Fruit fly (Drosophila melanogaster) whole organism, pupa: ENCODE measurements around the gene IRSp53.
A peak's percentile ranks its signal among the peaks of the same experiment; 100 is the strongest.

Experiments
- CG10348 ChIP-seq: fragments of 200-800 bp; sonication (Bioruptor generic); IDR thresholded peaks from 2 replicates; pipeline ENCODE4 v1.3.6; 2022; ENCODE audit warnings: missing biosample characterization, missing genetic modification characterization
- CG12605 ChIP-seq: fragments of 200-800 bp; sonication (Bioruptor generic); IDR thresholded peaks from 2 replicates; pipeline ENCODE4 v1.3.6; 2022; ENCODE audit warnings: missing biosample characterization, missing genetic modification characterization
- CG13204 ChIP-seq: fragments of 200-800 bp; sonication (Bioruptor generic); optimal IDR thresholded peaks from 2 replicates; lab custom pipeline; 2018; ENCODE audit warnings: missing biosample characterization, mild to moderate bottlenecking, missing genetic modification characterization, moderate library complexity
- CG14655 ChIP-seq: fragments of 200-800 bp; sonication (Bioruptor generic); optimal IDR thresholded peaks from 3 replicates; lab custom pipeline; 2017; ENCODE audit warnings: mild to moderate bottlenecking, missing biosample characterization, missing genetic modification reagents, missing genetic modification characterization
- CG15710 ChIP-seq: fragments of 200-800 bp; sonication (Bioruptor generic); optimal IDR thresholded peaks from 2 replicates; lab custom pipeline; 2018; ENCODE audit warnings: missing biosample characterization, mild to moderate bottlenecking, missing genetic modification characterization, moderate library complexity
- CG17806 ChIP-seq: fragments of 200-800 bp; sonication (Bioruptor generic); optimal IDR thresholded peaks from 2 replicates; lab custom pipeline; 2018; ENCODE audit warnings: missing biosample characterization, mild to moderate bottlenecking, missing genetic modification characterization, moderate library complexity
- CG32121 ChIP-seq: fragments of 200-800 bp; sonication (Bioruptor generic); IDR thresholded peaks from 2 replicates; pipeline ENCODE4 v1.3.6; 2022; ENCODE audit warnings: missing biosample characterization, missing genetic modification characterization
- CG34367 ChIP-seq: fragments of 200-800 bp; sonication (Bioruptor generic); optimal IDR thresholded peaks from 2 replicates; lab custom pipeline; 2018; ENCODE audit warnings: missing biosample characterization, mild to moderate bottlenecking, missing genetic modification characterization
- CG4496 ChIP-seq: fragments of 200-800 bp; sonication (Bioruptor generic); IDR thresholded peaks from 3 replicates; pipeline ENCODE4 v1.3.6; 2022; ENCODE audit warnings: missing biosample characterization, missing genetic modification characterization
- CG8159 ChIP-seq: fragments of 200-800 bp; sonication (Bioruptor generic); optimal IDR thresholded peaks from 3 replicates; lab custom pipeline; 2018; ENCODE audit warnings: missing biosample characterization, mild to moderate bottlenecking, missing genetic modification characterization, moderate library complexity
- CG8301 ChIP-seq: fragments of 200-800 bp; sonication (Bioruptor generic); optimal IDR thresholded peaks from 2 replicates; lab custom pipeline; 2018; ENCODE audit warnings: missing biosample characterization, mild to moderate bottlenecking, missing genetic modification characterization
- CG9948 ChIP-seq: fragments of 200-800 bp; sonication (Bioruptor generic); optimal IDR thresholded peaks from 2 replicates; lab custom pipeline; 2018; ENCODE audit warnings: missing biosample characterization, mild to moderate bottlenecking, missing genetic modification characterization, moderate library complexity
- D1 ChIP-seq: fragments of 200-800 bp; sonication (Bioruptor generic); optimal IDR thresholded peaks from 2 replicates; lab custom pipeline; 2018; ENCODE audit warnings: missing biosample characterization, mild to moderate bottlenecking, missing genetic modification characterization, moderate library complexity
- EcR ChIP-seq: fragments of 200-800 bp; sonication (Bioruptor generic); optimal IDR thresholded peaks from 3 replicates; lab custom pipeline; 2019; ENCODE audit warnings: missing biosample characterization, missing genetic modification characterization, mild to moderate bottlenecking, moderate library complexity, missing genetic modification reagents
- Ets98B ChIP-seq: fragments of 200-800 bp; sonication (Bioruptor generic); IDR thresholded peaks from 2 replicates; pipeline ENCODE4 v1.3.6; 2022; ENCODE audit warnings: missing biosample characterization, missing genetic modification characterization
- Pif1A ChIP-seq: fragments of 200-800 bp; sonication (Bioruptor generic); optimal IDR thresholded peaks from 3 replicates; lab custom pipeline; 2016; ENCODE audit warnings: missing biosample characterization, missing genetic modification characterization
- Pif1B ChIP-seq: fragments of 200-800 bp; sonication (Bioruptor generic); optimal IDR thresholded peaks from 3 replicates; lab custom pipeline; 2016; ENCODE audit warnings: missing biosample characterization, missing genetic modification characterization
- Snoo ChIP-seq: fragments of 200-800 bp; sonication (Bioruptor generic); optimal IDR thresholded peaks from 3 replicates; lab custom pipeline; 2017; ENCODE audit warnings: missing biosample characterization, mild to moderate bottlenecking, missing genetic modification characterization, inconsistent platforms
- fd96Ca ChIP-seq: fragments of 200-800 bp; sonication (Bioruptor generic); IDR thresholded peaks from 3 replicates; pipeline ENCODE4 v1.3.6; 2022; ENCODE audit warnings: missing biosample characterization, missing genetic modification characterization
- gl ChIP-seq: fragments of 200-800 bp; sonication (Bioruptor generic); optimal IDR thresholded peaks from 2 replicates; lab custom pipeline; 2018; ENCODE audit warnings: missing biosample characterization, mild to moderate bottlenecking, missing genetic modification characterization
- rn ChIP-seq: fragments of 200-800 bp; sonication (Bioruptor generic); IDR thresholded peaks from 2 replicates; pipeline ENCODE4 v1.3.6; 2022; ENCODE audit warnings: missing biosample characterization, missing genetic modification characterization

IRSp53 gene

DNA sequence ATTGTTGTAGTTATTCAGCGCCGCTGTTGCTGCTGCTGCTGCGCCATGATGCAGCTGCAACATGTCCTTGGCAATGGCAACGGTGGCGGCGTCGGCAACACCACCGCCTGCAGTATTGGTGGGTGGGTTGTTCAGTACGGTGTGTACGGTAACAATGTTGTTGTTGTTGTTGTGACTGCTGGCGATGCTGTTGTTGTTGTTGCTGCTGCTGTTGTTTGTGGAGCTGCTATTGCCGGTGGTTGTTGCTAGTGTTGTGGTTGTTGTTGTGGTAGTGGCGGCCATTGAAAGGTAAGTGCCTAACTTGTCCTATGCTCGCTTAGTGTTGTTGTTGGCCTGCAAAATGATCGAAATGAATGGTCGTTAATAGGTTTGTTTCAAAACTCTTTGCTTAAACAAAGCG lies 18.1 kb upstream of the IRSp53 start:
- TF ChIP-seq fd96Ca (GFP tag; lab: Robert Waterston, UW) (no peak), rn (GFP tag; lab: Robert Waterston, UW) (no peak), CG8159 (tag; lab: Kevin White, UChicago) (no peak), CG32121 (GFP tag; lab: Robert Waterston, UW) (no peak), Pif1B (GFP tag; lab: Kevin White, UChicago) (no peak), EcR (GFP tag; lab: Kevin White, UChicago) (no peak), CG12605 (GFP tag; lab: Robert Waterston, UW) (no peak), Pif1A (GFP tag; lab: Kevin White, UChicago) (no peak)

DNA sequence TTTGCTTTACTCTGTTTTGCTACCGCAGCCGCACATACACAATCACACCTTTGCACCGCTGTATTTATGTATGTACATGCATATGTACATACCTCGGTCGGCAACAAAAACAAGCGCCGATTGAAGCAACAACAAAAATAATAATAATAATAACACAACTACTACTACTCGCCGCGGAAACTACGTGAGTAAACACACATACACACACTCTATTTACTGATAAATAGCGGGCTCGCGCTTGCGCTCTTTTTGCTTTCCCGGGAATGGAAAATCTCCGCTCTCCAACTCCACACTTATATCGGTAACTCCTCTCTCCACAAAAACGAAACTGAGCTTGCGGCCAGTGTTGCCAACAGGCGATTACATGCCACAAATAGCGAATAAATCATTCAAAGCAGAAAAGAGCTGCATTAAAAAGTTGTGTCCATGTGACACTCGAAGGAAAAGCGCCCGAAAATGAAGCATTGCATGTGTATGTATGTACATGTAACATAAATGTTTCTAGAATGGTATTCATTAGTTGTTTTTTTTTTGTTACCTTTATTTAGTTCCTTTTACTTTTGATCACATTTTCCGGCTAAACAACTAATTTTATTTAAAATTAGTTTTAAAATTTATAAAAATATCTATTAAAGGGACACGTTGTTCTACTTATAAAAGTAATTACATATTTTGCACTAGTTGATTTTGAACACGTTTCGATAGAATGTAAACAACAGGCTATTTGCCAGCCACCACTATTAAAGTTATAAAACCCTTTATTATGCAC lies 17.0 kb upstream of the IRSp53 start:
- TF ChIP-seq CG14655 (GFP tag; lab: Kevin White, UChicago): peak; percentile 2
- TF ChIP-seq rn (GFP tag; lab: Robert Waterston, UW): no peak
- peak; percentile 64 for TF ChIP-seq CG13204
- TF ChIP-seq CG4496 (GFP tag; lab: Robert Waterston, UW): peak; percentile 59; the same call in 2 of the 3 replicates
- TF ChIP-seq D1 (tag; lab: Kevin White, UChicago): no peak
- TF ChIP-seq CG15710 (tag; lab: Kevin White, UChicago): no peak
- no peak for TF ChIP-seq Snoo
- TF ChIP-seq Pif1A (GFP tag; lab: Kevin White, UChicago): peak; percentile 42
- TF ChIP-seq CG32121 (GFP tag; lab: Robert Waterston, UW): peak; percentile 67
- TF ChIP-seq CG17806 (tag; lab: Kevin White, UChicago): no peak
- TF ChIP-seq CG8159 (tag; lab: Kevin White, UChicago): no peak
- TF ChIP-seq CG10348 (GFP tag; lab: Robert Waterston, UW): no peak
- TF ChIP-seq CG9948: no peak
- peak; percentile 69; the same call in 2 of the 3 replicates for TF ChIP-seq fd96Ca (GFP tag; lab: Robert Waterston, UW)
- peak; percentile 55 for TF ChIP-seq gl (tag; lab: Kevin White, UChicago)
- TF ChIP-seq EcR (GFP tag; lab: Kevin White, UChicago): peak; percentile 29
- no peak for TF ChIP-seq CG34367 (tag; lab: Kevin White, UChicago)
- TF ChIP-seq Ets98B (GFP tag; lab: Robert Waterston, UW): peak; percentile 65
- no peak for TF ChIP-seq Pif1B (GFP tag; lab: Kevin White, UChicago)
- TF ChIP-seq CG12605 (GFP tag; lab: Robert Waterston, UW): peak; percentile 72
- no peak for TF ChIP-seq CG8301 (tag; lab: Kevin White, UChicago)

DNA sequence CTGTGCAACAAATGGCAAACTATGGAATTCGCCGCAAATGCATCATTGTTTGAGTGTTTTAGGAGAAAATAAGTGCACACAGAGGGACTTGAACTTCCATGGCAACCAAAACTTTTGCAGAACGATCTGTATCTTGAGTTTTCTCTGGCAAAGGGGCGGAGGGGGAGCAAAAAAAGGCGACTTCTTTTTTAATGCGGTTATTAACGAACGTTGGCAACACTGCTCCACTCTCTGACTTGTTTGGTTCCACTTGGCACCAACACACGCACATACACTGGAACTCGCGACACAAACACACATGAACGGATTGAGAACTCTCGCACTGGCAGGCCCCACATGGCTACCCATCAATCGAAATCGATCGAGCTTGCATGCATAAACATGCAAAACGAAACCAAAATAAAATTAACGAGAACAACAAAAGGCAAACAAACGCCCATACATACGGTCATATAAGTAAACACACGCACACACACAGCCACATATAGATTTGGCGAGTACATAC lies 16.4 kb upstream of the IRSp53 start:
- TF ChIP-seq Ets98B (GFP tag; lab: Robert Waterston, UW) (peak; percentile 29; the same call in 1 of the 2 replicates), CG4496 (GFP tag; lab: Robert Waterston, UW) (peak; percentile 60; the same call in 2 of the 3 replicates), fd96Ca (GFP tag; lab: Robert Waterston, UW) (peak; percentile 50; the same call in 2 of the 3 replicates), rn (GFP tag; lab: Robert Waterston, UW) (peak; percentile 46), CG15710 (tag; lab: Kevin White, UChicago) (no peak)

DNA sequence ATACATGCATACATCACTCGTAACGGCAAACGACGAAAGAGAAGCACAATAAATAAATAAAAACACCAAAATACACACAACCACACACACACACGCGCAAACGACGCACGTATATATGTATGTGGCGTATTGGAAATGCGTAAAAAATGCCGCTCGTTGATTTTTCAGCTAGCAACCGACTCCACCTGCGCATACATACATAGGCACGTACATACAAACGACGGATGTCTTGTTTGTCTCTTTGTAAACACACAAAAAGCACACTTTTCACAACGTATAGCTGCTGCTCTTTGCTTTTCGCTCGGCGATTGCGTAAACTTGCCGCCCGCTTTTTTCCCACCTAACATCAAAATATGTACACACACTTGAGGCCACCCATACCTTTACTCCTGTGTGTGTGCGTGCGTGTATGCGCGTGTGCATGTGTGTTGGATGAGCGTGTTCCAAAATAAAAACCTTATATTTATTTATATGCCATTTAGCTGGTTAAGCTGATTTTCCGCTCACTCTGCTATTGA lies 15.9 kb upstream of the IRSp53 start:
- no peak for TF ChIP-seq CG17806 (tag; lab: Kevin White, UChicago)
- TF ChIP-seq CG10348 (GFP tag; lab: Robert Waterston, UW): no peak
- no peak for TF ChIP-seq CG4496 (GFP tag; lab: Robert Waterston, UW)
- no peak for TF ChIP-seq EcR (GFP tag; lab: Kevin White, UChicago)
- TF ChIP-seq CG14655 (GFP tag; lab: Kevin White, UChicago): no peak
- no peak for TF ChIP-seq Pif1A (GFP tag; lab: Kevin White, UChicago)
- no peak for TF ChIP-seq CG9948
- no peak for TF ChIP-seq CG8301 (tag; lab: Kevin White, UChicago)
- no peak for TF ChIP-seq CG12605 (GFP tag; lab: Robert Waterston, UW)
- TF ChIP-seq fd96Ca (GFP tag; lab: Robert Waterston, UW): no peak
- TF ChIP-seq Ets98B (GFP tag; lab: Robert Waterston, UW): no peak
- TF ChIP-seq rn (GFP tag; lab: Robert Waterston, UW): no peak
- no peak for TF ChIP-seq CG32121 (GFP tag; lab: Robert Waterston, UW)
- no peak for TF ChIP-seq D1 (tag; lab: Kevin White, UChicago)
- TF ChIP-seq CG13204: no peak
- no peak for TF ChIP-seq CG15710 (tag; lab: Kevin White, UChicago)
- TF ChIP-seq gl (tag; lab: Kevin White, UChicago): no peak

DNA sequence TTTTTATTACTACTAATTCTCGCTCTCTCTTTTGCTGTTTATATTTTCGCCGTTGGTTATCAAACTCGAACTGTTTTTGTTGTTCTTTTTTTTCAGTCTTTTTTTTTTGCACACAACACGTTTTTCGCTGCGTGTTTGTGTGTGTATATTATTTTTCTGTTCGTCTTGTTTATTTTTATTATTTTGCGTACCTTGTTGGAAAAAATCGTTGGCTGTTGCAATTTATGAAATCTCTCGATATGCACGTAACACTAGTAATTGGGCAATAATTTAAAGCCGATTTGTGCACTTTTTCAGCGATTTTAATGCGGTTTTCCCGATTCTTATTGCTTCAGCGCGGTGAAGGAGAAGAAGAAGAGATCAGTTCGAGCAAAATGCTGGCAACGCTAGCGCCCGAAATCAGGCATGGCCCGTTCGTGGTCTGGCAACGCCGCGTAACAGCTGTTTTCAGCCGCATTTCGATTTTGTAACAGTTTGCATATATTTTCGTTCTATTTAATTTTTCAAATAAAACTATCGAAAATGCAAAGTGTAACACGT lies 15.4 kb upstream of the IRSp53 start, which contains the start of the genes FoxK and mRpL2:
Gene FoxK (minus strand): TSS at position 365 of the 540 bp plus-strand sequence.
Gene mRpL2 (plus strand): TSS at position 429 of the 540 bp plus-strand sequence.
- TF ChIP-seq CG9948 (peak; percentile 66), CG8301 (tag; lab: Kevin White, UChicago) (peak; percentile 82), Pif1B (GFP tag; lab: Kevin White, UChicago) (peak; percentile 92), CG14655 (GFP tag; lab: Kevin White, UChicago) (peak; percentile 89), D1 (tag; lab: Kevin White, UChicago) (peak; percentile 43), CG15710 (tag; lab: Kevin White, UChicago) (peak; percentile 84), CG10348 (GFP tag; lab: Robert Waterston, UW) (no peak), CG4496 (GFP tag; lab: Robert Waterston, UW) (peak; percentile 80), rn (GFP tag; lab: Robert Waterston, UW) (peak; percentile 39; the same call in 1 of the 2 replicates), fd96Ca (GFP tag; lab: Robert Waterston, UW) (peak; percentile 69; the same call in 1 of the 3 replicates), CG12605 (GFP tag; lab: Robert Waterston, UW) (peak; percentile 90), CG34367 (tag; lab: Kevin White, UChicago) (peak; percentile 87), CG13204 (peak; percentile 89), Snoo (peak; percentile 68), Ets98B (GFP tag; lab: Robert Waterston, UW) (peak; percentile 76), CG8159 (tag; lab: Kevin White, UChicago) (peak; percentile 84), gl (tag; lab: Kevin White, UChicago) (peak; percentile 95), Pif1A (GFP tag; lab: Kevin White, UChicago) (peak; percentile 91), CG17806 (tag; lab: Kevin White, UChicago) (peak; percentile 74), CG32121 (GFP tag; lab: Robert Waterston, UW) (peak; percentile 63; the same call in 1 of the 2 replicates), EcR (GFP tag; lab: Kevin White, UChicago) (peak; percentile 17)
